Worm (Caenorhabditis elegans): Measurements from ENCODE around the gene tdo-2.

The tdo-2 gene

ce11 chrIII:5876867-5877641 is 42.7 kb downstream of the tdo-2 start:
- TF ChIP-seq nhr-67 (tag; optimal IDR thresholded peaks at IDR 0.05), result no peak
- peak; percentile 10 for TF ChIP-seq nhr-23 (tag; optimal IDR thresholded peaks at IDR 0.05)
- peak; percentile 51 for TF ChIP-seq elt-2 (tag; optimal IDR thresholded peaks at IDR 0.05)

DNA sequence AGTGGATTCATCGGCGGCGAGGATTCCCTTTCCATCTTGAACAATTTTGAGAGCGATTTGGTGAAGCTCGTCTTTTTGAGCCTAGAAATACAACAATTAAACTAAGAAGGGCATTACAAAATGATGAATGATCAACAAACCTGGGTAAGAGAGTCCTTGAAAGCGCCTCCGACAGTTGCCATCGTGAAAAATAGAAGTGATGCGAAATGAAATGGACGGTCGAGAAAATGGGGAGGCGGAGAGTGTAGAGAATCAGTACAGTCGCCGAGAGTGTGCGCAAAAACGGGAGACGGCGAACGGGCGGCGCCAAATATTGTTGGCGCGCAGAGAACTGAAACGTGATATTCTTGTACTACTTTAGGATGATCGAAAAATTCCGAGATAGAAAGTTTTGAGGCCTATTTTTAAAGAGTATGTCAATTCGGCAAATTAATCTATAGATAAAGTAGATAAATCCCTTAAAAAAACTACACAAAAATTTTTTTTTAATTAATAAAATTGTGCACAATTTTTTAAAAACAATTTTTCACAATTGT is 43.5 kb downstream of the tdo-2 start, which contains the start of gene aldo-2:
Gene aldo-2, minus strand, starts transcription at position 486 of the 536 bp plus-strand sequence.
- TF ChIP-seq R02D3.7 (tag; optimal IDR thresholded peaks at IDR 0.05), result no peak
- no peak for TF ChIP-seq fos-1 (tag; optimal IDR thresholded peaks at IDR 0.05)
- peak; percentile 43 for TF ChIP-seq nhr-23 (tag; optimal IDR thresholded peaks at IDR 0.05)
- TF ChIP-seq eor-1 (tag; optimal IDR thresholded peaks at IDR 0.05), result no peak
- peak; percentile 42 for TF ChIP-seq lin-15B (tag; optimal IDR thresholded peaks at IDR 0.05)
- TF ChIP-seq lsy-12 (tag; optimal IDR thresholded peaks at IDR 0.05), result peak; percentile 27
- TF ChIP-seq elt-3 (tag; optimal IDR thresholded peaks at IDR 0.05), result peak in 1 of 3 experiments; percentile 7
- no peak for TF ChIP-seq ceh-9 (tag; optimal IDR thresholded peaks at IDR 0.05)
- no peak for TF ChIP-seq mdl-1 (tag; optimal IDR thresholded peaks at IDR 0.05)
- no peak for TF ChIP-seq nhr-76 (tag; optimal IDR thresholded peaks at IDR 0.05)
- no peak for TF ChIP-seq pqm-1 (tag; optimal IDR thresholded peaks at IDR 0.05)
- peak; percentile 93 for TF ChIP-seq ama-1 (optimal IDR thresholded peaks at IDR 0.05)
- TF ChIP-seq elt-2 (tag; optimal IDR thresholded peaks at IDR 0.05), result peak; percentile 3
- TF ChIP-seq nhr-237 (tag; optimal IDR thresholded peaks at IDR 0.05), result no peak
- TF ChIP-seq nfya-1 (tag; optimal IDR thresholded peaks at IDR 0.05; ENCODE audit: insufficient read depth), result no peak
- TF ChIP-seq pha-4 (tag; optimal IDR thresholded peaks at IDR 0.05), result peak; percentile 64
- TF ChIP-seq nhr-25 (tag; optimal IDR thresholded peaks at IDR 0.05), result peak; percentile 58
- TF ChIP-seq nhr-12 (tag; optimal IDR thresholded peaks at IDR 0.05), result no peak
- TF ChIP-seq ceh-82 (tag; optimal IDR thresholded peaks at IDR 0.05), result no peak
- TF ChIP-seq egl-27 (tag; optimal IDR thresholded peaks at IDR 0.05), result no peak
- no peak for TF ChIP-seq elt-1 (tag; optimal IDR thresholded peaks at IDR 0.05)

DNA sequence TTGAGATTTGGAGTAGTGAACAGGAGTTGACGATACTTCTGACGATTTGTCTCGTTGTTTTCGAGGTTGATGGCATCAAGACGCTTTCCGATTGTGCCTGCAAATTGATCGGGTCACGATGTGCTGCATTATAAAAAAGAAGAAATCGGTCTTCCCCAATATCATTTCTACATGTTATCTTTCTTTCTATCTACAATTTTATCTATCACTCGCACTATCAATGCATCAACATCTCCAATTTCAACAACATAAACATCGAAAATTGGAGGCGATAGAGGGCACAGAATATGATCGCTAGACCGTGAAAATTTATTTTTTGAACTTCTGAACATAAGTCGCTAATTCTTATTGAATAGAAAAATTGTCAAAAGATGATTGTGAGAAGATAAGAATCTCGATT is 44.0 kb downstream of the tdo-2 start:
- TF ChIP-seq elt-1 (tag; optimal IDR thresholded peaks at IDR 0.05) (peak; percentile 64), elt-2 (tag; optimal IDR thresholded peaks at IDR 0.05) (peak; percentile 48), snpc-4 (tag; optimal IDR thresholded peaks at IDR 0.05) (no peak)

ce11 chrIII:5875418-5875702 is 44.4 kb downstream of the tdo-2 start:
- TF ChIP-seq unc-39 (tag; optimal IDR thresholded peaks at IDR 0.05) (no peak), ama-1 (optimal IDR thresholded peaks at IDR 0.05) (no peak), nhr-43 (tag; optimal IDR thresholded peaks at IDR 0.05; ENCODE audit: poor library complexity, severe bottlenecking) (no peak), ztf-4 (tag; optimal IDR thresholded peaks at IDR 0.05) (no peak)

ce11 chrIII:5874664-5875417 is 44.9 kb downstream of the tdo-2 start:
- no peak for TF ChIP-seq unc-39 (tag; optimal IDR thresholded peaks at IDR 0.05)
- TF ChIP-seq nhr-67 (tag; optimal IDR thresholded peaks at IDR 0.05), result no peak
- TF ChIP-seq ama-1 (optimal IDR thresholded peaks at IDR 0.05), result peak; percentile 48
- TF ChIP-seq ceh-9 (tag; optimal IDR thresholded peaks at IDR 0.05), result no peak
- TF ChIP-seq pha-4 (tag; optimal IDR thresholded peaks at IDR 0.05), result no peak
- TF ChIP-seq nhr-43 (tag; optimal IDR thresholded peaks at IDR 0.05; ENCODE audit: poor library complexity, severe bottlenecking), result peak; percentile 52

- TF ChIP-seq nhr-11 (tag; optimal IDR thresholded peaks at IDR 0.05) (no peak), tbx-2 (tag; optimal IDR thresholded peaks at IDR 0.05) (no peak), elt-1 (tag; optimal IDR thresholded peaks at IDR 0.05) (no peak), lsy-12 (tag; optimal IDR thresholded peaks at IDR 0.05) (peak; percentile 38), egl-5 (tag; optimal IDR thresholded peaks at IDR 0.05) (no peak), unc-39 (tag; optimal IDR thresholded peaks at IDR 0.05) (no peak), fkh-2 (tag; optimal IDR thresholded peaks at IDR 0.05) (no peak), mml-1 (tag; optimal IDR thresholded peaks at IDR 0.05) (no peak), elt-2 (tag; optimal IDR thresholded peaks at IDR 0.05) (peak; percentile 41), daf-12 (tag; optimal IDR thresholded peaks at IDR 0.05) (no peak), skn-1 (tag; optimal IDR thresholded peaks at IDR 0.05) (no peak), aly-2 (tag; optimal IDR thresholded peaks at IDR 0.05) (no peak), sea-2 (GFP tag; optimal IDR thresholded peaks at IDR 0.05) (no peak), ceh-82 (tag; optimal IDR thresholded peaks at IDR 0.05) (no peak), nhr-23 (tag; optimal IDR thresholded peaks at IDR 0.05) (peak; percentile 78), ztf-11 (tag; optimal IDR thresholded peaks at IDR 0.05) (no peak), unc-62 (GFP tag; optimal IDR thresholded peaks at IDR 0.05) (peak; percentile 66), nhr-237 (tag; optimal IDR thresholded peaks at IDR 0.05) (no peak), nfya-1 (tag; optimal IDR thresholded peaks at IDR 0.05; ENCODE audit: insufficient read depth) (no peak), fkh-10 (GFP tag; optimal IDR thresholded peaks at IDR 0.05) (no peak), ztf-4 (tag; optimal IDR thresholded peaks at IDR 0.05) (peak; percentile 14), nhr-67 (tag; optimal IDR thresholded peaks at IDR 0.05) (no peak), hmg-11 (tag; optimal IDR thresholded peaks at IDR 0.05) (no peak), egl-27 (tag; optimal IDR thresholded peaks at IDR 0.05) (no peak)
Observed at ce11 chrIII:5874263-5874662, 45.5 kb downstream of the tdo-2 start.

Measured in whole organism, L3 larva.